Fruit fly (Drosophila melanogaster) whole organism, adult: Measurements from ENCODE around the gene spz.

Experiments used
- CG12768 ChIP-seq: fragments of 200-800 bp; sonication (Bioruptor generic); optimal IDR thresholded peaks from 2 replicates; lab custom pipeline; 2017; ENCODE audit warnings: missing biosample characterization, missing genetic modification characterization, mild to moderate bottlenecking, moderate library complexity, missing genetic modification reagents
- CG14711 ChIP-seq: fragments of 200-800 bp; sonication (Bioruptor generic); optimal IDR thresholded peaks from 2 replicates; lab custom pipeline; 2018; ENCODE audit warnings: missing biosample characterization, mild to moderate bottlenecking, missing genetic modification characterization, moderate library complexity
- CG1620 ChIP-seq: fragments of 200-800 bp; sonication (Bioruptor generic); optimal IDR thresholded peaks from 2 replicates; lab custom pipeline; 2016; ENCODE audit warnings: missing biosample characterization, missing genetic modification characterization
- CG33017 ChIP-seq: fragments of 200-800 bp; sonication (Bioruptor generic); optimal IDR thresholded peaks from 2 replicates; lab custom pipeline; 2018; ENCODE audit warnings: missing biosample characterization, mild to moderate bottlenecking, missing genetic modification characterization, moderate library complexity
- CG5204 ChIP-seq: fragments of 200-800 bp; sonication (Bioruptor generic); optimal IDR thresholded peaks from 2 replicates; lab custom pipeline; 2016; ENCODE audit warnings: missing biosample characterization, missing genetic modification characterization
- CG7101 ChIP-seq: fragments of 200-800 bp; sonication (Bioruptor generic); optimal IDR thresholded peaks from 2 replicates; lab custom pipeline; 2018; ENCODE audit warnings: missing biosample characterization, mild to moderate bottlenecking, missing genetic modification characterization, moderate library complexity
- Hr96 ChIP-seq: fragments of 200-800 bp; sonication (Bioruptor generic); optimal IDR thresholded peaks from 2 replicates; lab custom pipeline; 2016; ENCODE audit warnings: missing biosample characterization, missing genetic modification characterization
- cic ChIP-seq: fragments of 200-800 bp; sonication (Bioruptor generic); optimal IDR thresholded peaks from 2 replicates; lab custom pipeline; 2017; ENCODE audit warnings: missing biosample characterization, mild to moderate bottlenecking, missing genetic modification characterization, moderate library complexity
- kay ChIP-seq: fragments of 200-800 bp; sonication (Bioruptor generic); peaks from one replicate; lab custom pipeline; 2016; ENCODE audit warnings: missing biosample characterization, missing genetic modification characterization, borderline replicate concordance

DNA sequence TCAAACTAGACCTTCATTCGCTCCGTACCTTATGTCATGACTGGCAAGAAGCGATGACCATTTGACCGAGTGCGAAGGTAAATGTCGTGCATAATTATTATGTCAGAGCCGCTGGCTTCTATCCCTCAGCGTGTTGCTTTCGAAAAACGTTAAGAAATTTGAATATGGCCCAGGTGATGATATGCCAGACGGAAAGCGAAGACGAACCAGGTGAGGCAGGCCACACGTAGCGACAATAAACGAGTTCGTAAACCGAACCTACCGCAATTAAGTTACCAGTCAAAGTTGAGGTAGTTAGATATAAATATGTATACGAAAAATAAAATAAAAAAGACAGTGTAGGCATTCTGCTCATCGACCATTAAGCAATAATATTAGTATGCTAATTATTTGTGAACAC, 6.7 kb upstream of the spz start:
- TF ChIP-seq CG33017 (tag; lab: Kevin White, UChicago) (no peak), CG5204 (GFP tag; lab: Kevin White, UChicago) (no peak), CG7101 (tag; lab: Kevin White, UChicago) (no peak), cic (GFP tag; lab: Kevin White, UChicago) (no peak), Hr96 (GFP tag; lab: Kevin White, UChicago) (no peak), kay (GFP tag; lab: Kevin White, UChicago) (no peak), CG12768 (GFP tag; lab: Kevin White, UChicago) (no peak), CG14711 (no peak), CG1620 (no peak)
